Worm (Caenorhabditis elegans) whole organism, dauer: ENCODE results near the gene F11D5.7.

Source experiments
- unc-62 ChIP-seq: sonication (generic microtip); optimal IDR thresholded peaks from 2 replicates; lab custom pipeline; 2017; ENCODE audit warnings: missing biosample characterization, missing genetic modification reagents, missing genetic modification characterization

F11D5.7 gene

ce11 chrX:3350306-3350705, 46.1 kb downstream of the F11D5.7 start, which contains the start of gene nspg-4:
nspg-4 (minus strand) TSS chrX:3350406.
- no peak for TF ChIP-seq unc-62 (GFP tag; lab: Kevin White, UChicago)

ce11 chrX:3351526-3351925, 47.4 kb downstream of the F11D5.7 start, which contains the start of gene ZK816.1:
ZK816.1 (plus strand) TSS chrX:3351712.
- no peak for TF ChIP-seq unc-62 (GFP tag; lab: Kevin White, UChicago)
